Worm (Caenorhabditis elegans) whole organism, L4 larva: Measurements from ENCODE around the gene mmcm-1.

Source experiments
- D1046.2 ChIP-seq: fragments of 200-800 bp; sonication (Bioruptor generic); IDR thresholded peaks from 2 replicates; pipeline ENCODE4 v1.3.6; 2022; ENCODE audit warnings: missing genetic modification characterization, missing compliant biosample characterization
- F37D6.2 ChIP-seq: sonication (generic microtip); optimal IDR thresholded peaks from 2 replicates; lab custom pipeline; 2016; ENCODE audit warnings: mild to moderate bottlenecking, missing genetic modification characterization, missing compliant biosample characterization
- F49E8.2 ChIP-seq: sonication (generic microtip); optimal IDR thresholded peaks from 2 replicates; lab custom pipeline; 2016; ENCODE audit warnings: missing compliant biosample characterization, mild to moderate bottlenecking, missing genetic modification characterization, borderline replicate concordance
- Y48G9A.11 ChIP-seq: fragments of 200-800 bp; sonication (Bioruptor generic); IDR thresholded peaks from 2 replicates; pipeline ENCODE4 v1.3.6; 2022; ENCODE audit warnings: missing genetic modification reagents, missing genetic modification characterization, missing compliant biosample characterization
- Y5F2A.4 ChIP-seq: fragments of 200-800 bp; sonication (Bioruptor generic); optimal IDR thresholded peaks from 2 replicates; lab custom pipeline; 2018; ENCODE audit warnings: mild to moderate bottlenecking, missing genetic modification characterization, missing compliant biosample characterization
- ZK546.5 ChIP-seq, 2 experiments: sonication (generic microtip); optimal IDR thresholded peaks; 2 replicates each; lab custom pipeline; 2017; ENCODE audit warnings: missing biosample characterization in 2 of 2, missing genetic modification characterization in 2 of 2
- aha-1 ChIP-seq: fragments of 150-350 bp; peaks from one replicate; lab custom pipeline; 2014; ENCODE audit warnings: missing biosample characterization, missing genetic modification characterization
- ama-1 ChIP-seq: fragments of 150-350 bp; optimal IDR thresholded peaks from 2 replicates; lab custom pipeline; 2014; ENCODE audit warnings: inconsistent platforms, mixed read lengths
- ceh-32 ChIP-seq: sonication (generic microtip); optimal IDR thresholded peaks from 2 replicates; lab custom pipeline; 2016; ENCODE audit warnings: mild to moderate bottlenecking, missing genetic modification characterization, missing compliant biosample characterization; ENCODE audit not compliant: poor library complexity
- ces-1 ChIP-seq: fragments of 150-350 bp; sonication (generic microtip); optimal IDR thresholded peaks from 4 replicates; lab custom pipeline; 2014; ENCODE audit warnings: missing biosample characterization, missing genetic modification reagents, missing genetic modification characterization
- daf-12 ChIP-seq: fragments of 150-350 bp; optimal IDR thresholded peaks from 2 replicates; lab custom pipeline; 2014; ENCODE audit warnings: missing biosample characterization, missing genetic modification reagents, missing genetic modification characterization
- daf-16 ChIP-seq, 3 experiments: sonication (generic microtip); optimal IDR thresholded peaks; 2 replicates each; lab custom pipeline; 2016 to 2017; ENCODE audit warnings: missing genetic modification characterization in 3 of 3, missing genetic modification reagents in 3 of 3, mild to moderate bottlenecking in 2 of 3, missing compliant biosample characterization in 2 of 3, missing biosample characterization in 1 of 3, moderate library complexity in 1 of 3
- daf-19 ChIP-seq: fragments of 200-800 bp; sonication (Bioruptor generic); conservative IDR thresholded peaks from 2 replicates; pipeline ENCODE4 v1.3.6; 2022; ENCODE audit warnings: missing genetic modification characterization, missing compliant biosample characterization
- dmd-8 ChIP-seq: fragments of 200-800 bp; sonication (Bioruptor generic); IDR thresholded peaks from 2 replicates; pipeline ENCODE4 v1.3.6; 2022; ENCODE audit warnings: missing genetic modification characterization, missing compliant biosample characterization
- dmd-9 ChIP-seq: fragments of 200-800 bp; sonication (Bioruptor generic); IDR thresholded peaks from 2 replicates; pipeline ENCODE4 v1.3.6; 2022; ENCODE audit warnings: missing genetic modification reagents, missing genetic modification characterization, missing compliant biosample characterization
- dpl-1 ChIP-seq: fragments of 150-350 bp; optimal IDR thresholded peaks from 2 replicates; lab custom pipeline; 2014; ENCODE audit warnings: missing biosample characterization, missing genetic modification reagents, missing genetic modification characterization
- duxl-1 ChIP-seq: sonication (generic microtip); optimal IDR thresholded peaks from 2 replicates; lab custom pipeline; 2016; ENCODE audit warnings: mild to moderate bottlenecking, missing genetic modification characterization, moderate library complexity, missing compliant biosample characterization; ENCODE audit not compliant: poor library complexity
- dve-1 ChIP-seq: sonication (generic microtip); optimal IDR thresholded peaks from 2 replicates; lab custom pipeline; 2017; ENCODE audit warnings: antibody characterized with exemption, mild to moderate bottlenecking, missing genetic modification characterization, missing compliant biosample characterization; ENCODE audit not compliant: insufficient read depth
- fos-1 ChIP-seq: fragments of 150-350 bp; optimal IDR thresholded peaks from 2 replicates; lab custom pipeline; 2014; ENCODE audit warnings: missing biosample characterization, missing genetic modification characterization
- gei-8 ChIP-seq: fragments of 200-800 bp; sonication (Bioruptor generic); optimal IDR thresholded peaks from 2 replicates; lab custom pipeline; 2018; ENCODE audit warnings: mild to moderate bottlenecking, missing genetic modification characterization, missing compliant biosample characterization
- hmg-1.1 ChIP-seq: fragments of 200-800 bp; sonication (Bioruptor generic); IDR thresholded peaks from 2 replicates; pipeline ENCODE4 v1.3.6; 2022; ENCODE audit warnings: missing genetic modification reagents, missing genetic modification characterization, missing compliant biosample characterization
- jun-1 ChIP-seq: fragments of 150-350 bp; optimal IDR thresholded peaks from 2 replicates; lab custom pipeline; 2014; ENCODE audit warnings: missing biosample characterization, missing genetic modification reagents, missing genetic modification characterization
- lim-7 ChIP-seq: fragments of 200-800 bp; sonication (Bioruptor generic); IDR thresholded peaks from 2 replicates; pipeline ENCODE4 v1.3.6; 2022; ENCODE audit warnings: missing genetic modification characterization, missing compliant biosample characterization
- lin-1 ChIP-seq: fragments of 200-800 bp; sonication (Bioruptor generic); IDR thresholded peaks from 2 replicates; pipeline ENCODE4 v1.3.6; 2022; ENCODE audit warnings: missing genetic modification reagents, missing genetic modification characterization, missing compliant biosample characterization
- lin-29 ChIP-seq: fragments of 200-800 bp; sonication (Bioruptor generic); IDR thresholded peaks from 2 replicates; pipeline ENCODE4 v1.3.6; 2022; ENCODE audit warnings: missing genetic modification reagents, missing genetic modification characterization, missing compliant biosample characterization
- lir-3 ChIP-seq: sonication (generic microtip); optimal IDR thresholded peaks from 2 replicates; lab custom pipeline; 2016; ENCODE audit warnings: mild to moderate bottlenecking, missing genetic modification characterization, missing compliant biosample characterization
- lsy-2 ChIP-seq, 2 experiments: fragments of 150-350 bp in 1 of 2; sonication (generic microtip) in 1 of 2; optimal IDR thresholded peaks; 2 replicates each; lab custom pipeline; 2014 to 2017; ENCODE audit warnings: missing biosample characterization in 2 of 2, missing genetic modification characterization in 2 of 2
- mdl-1 ChIP-seq, 2 experiments: fragments of 150-350 bp in 1 of 2; sonication (generic microtip) in 1 of 2; optimal IDR thresholded peaks; 2 replicates each; lab custom pipeline; 2014 to 2017; ENCODE audit warnings: missing biosample characterization in 2 of 2, missing genetic modification characterization in 2 of 2
- mep-1 ChIP-seq: fragments of 150-350 bp; sonication (generic microtip); optimal IDR thresholded peaks from 3 replicates; lab custom pipeline; 2014; ENCODE audit warnings: missing biosample characterization, missing genetic modification characterization
- mes-2 ChIP-seq: sonication (generic microtip); optimal IDR thresholded peaks from 2 replicates; lab custom pipeline; 2016; ENCODE audit warnings: missing genotype, mild to moderate bottlenecking, missing genetic modification characterization, missing compliant biosample characterization; ENCODE audit not compliant: poor library complexity, severe bottlenecking
- nhr-102 ChIP-seq: sonication (generic microtip); optimal IDR thresholded peaks from 2 replicates; lab custom pipeline; 2016; ENCODE audit warnings: mild to moderate bottlenecking, missing genetic modification characterization, moderate library complexity, missing compliant biosample characterization
- nhr-111 ChIP-seq: fragments of 200-800 bp; sonication (Bioruptor generic); optimal IDR thresholded peaks from 2 replicates; lab custom pipeline; 2018; ENCODE audit warnings: mild to moderate bottlenecking, missing genetic modification characterization, missing compliant biosample characterization
- nhr-237 ChIP-seq: sonication (generic microtip); optimal IDR thresholded peaks from 2 replicates; lab custom pipeline; 2017; ENCODE audit warnings: missing biosample characterization, missing genetic modification characterization
- nhr-25 ChIP-seq: sonication (generic microtip); optimal IDR thresholded peaks from 2 replicates; lab custom pipeline; 2017; ENCODE audit warnings: missing genetic modification characterization, mild to moderate bottlenecking, missing compliant biosample characterization, antibody characterized with exemption, moderate library complexity, borderline replicate concordance; ENCODE audit not compliant: insufficient read depth
- nhr-28 ChIP-seq: fragments of 150-350 bp; optimal IDR thresholded peaks from 2 replicates; lab custom pipeline; 2014; ENCODE audit warnings: missing biosample characterization, missing genetic modification characterization
- pqm-1 ChIP-seq: sonication (generic microtip); optimal IDR thresholded peaks from 2 replicates; lab custom pipeline; 2017; ENCODE audit warnings: missing biosample characterization, missing genetic modification characterization
- rbr-2 ChIP-seq: sonication (generic microtip); optimal IDR thresholded peaks from 2 replicates; lab custom pipeline; 2016; ENCODE audit warnings: missing genotype, missing genetic modification characterization, missing compliant biosample characterization
- sdz-12 ChIP-seq: fragments of 200-800 bp; sonication (Bioruptor generic); optimal IDR thresholded peaks from 2 replicates; lab custom pipeline; 2018; ENCODE audit warnings: mild to moderate bottlenecking, missing genetic modification characterization, missing compliant biosample characterization
- spr-1 ChIP-seq: sonication (generic microtip); optimal IDR thresholded peaks from 2 replicates; lab custom pipeline; 2016; ENCODE audit warnings: mild to moderate bottlenecking, missing genetic modification characterization, missing compliant biosample characterization
- spr-3 ChIP-seq: fragments of 200-800 bp; sonication (Bioruptor generic); optimal IDR thresholded peaks from 2 replicates; lab custom pipeline; 2018; ENCODE audit warnings: mild to moderate bottlenecking, missing genetic modification characterization, missing compliant biosample characterization
- unc-130 ChIP-seq: sonication (generic microtip); optimal IDR thresholded peaks from 2 replicates; lab custom pipeline; 2016; ENCODE audit warnings: missing genetic modification reagents, missing genetic modification characterization, missing compliant biosample characterization
- unc-39 ChIP-seq: sonication (generic microtip); optimal IDR thresholded peaks from 2 replicates; lab custom pipeline; 2017; ENCODE audit warnings: missing biosample characterization, missing genetic modification characterization
- unc-62 ChIP-seq, 3 experiments: fragments of 150-350 bp in 1 of 3; sonication (generic microtip); optimal IDR thresholded peaks in 2 of 3; peaks in 1 of 3; 1 replicate in 1 of 3; 2 replicates in 2 of 3; lab custom pipeline; 2014 to 2017; ENCODE audit warnings: missing biosample characterization in 3 of 3, missing genetic modification characterization in 3 of 3, missing genetic modification reagents in 3 of 3, missing genotype in 1 of 3
- zag-1 ChIP-seq: fragments of 150-350 bp; optimal IDR thresholded peaks from 2 replicates; lab custom pipeline; 2014; ENCODE audit warnings: missing biosample characterization, missing genetic modification characterization
- zfp-3 ChIP-seq: fragments of 200-800 bp; sonication (Bioruptor generic); conservative IDR thresholded peaks from 2 replicates; pipeline ENCODE4 v1.3.6; 2022; ENCODE audit warnings: missing genetic modification reagents, missing genetic modification characterization, missing compliant biosample characterization
- zip-11 ChIP-seq: fragments of 200-800 bp; sonication (Bioruptor generic); IDR thresholded peaks from 2 replicates; pipeline ENCODE4 v1.3.6; 2022; ENCODE audit warnings: missing genetic modification characterization, missing compliant biosample characterization
- zip-2 ChIP-seq: fragments of 150-350 bp; optimal IDR thresholded peaks from 2 replicates; lab custom pipeline; 2014; ENCODE audit warnings: missing biosample characterization, missing genetic modification characterization

The mmcm-1 gene

ce11 chrIII:3867378-3867904 is 40.0 kb downstream of the mmcm-1 start, which contains the start of gene rpl-3 (continued):
- TF ChIP-seq D1046.2 (GFP tag; lab: Robert Waterston, UW) (peak; percentile 99), jun-1 (tag; lab: Kevin White, UChicago) (peak; percentile 99), nhr-102 (peak; percentile 100), F49E8.2 (peak; percentile 98), ceh-32 (tag; lab: Kevin White, UChicago) (peak; percentile 94), duxl-1 (tag; lab: Kevin White, UChicago) (peak; percentile 98), lin-29 (GFP tag; lab: Robert Waterston, UW) (peak; percentile 100), daf-19 (GFP tag; lab: Robert Waterston, UW) (peak; percentile 100), rbr-2 (peak; percentile 100), lir-3 (tag; lab: Kevin White, UChicago) (peak; percentile 93), sdz-12 (GFP tag; lab: Kevin White, UChicago) (peak; percentile 100), unc-62 (GFP tag; optimal IDR thresholded peaks at IDR 0.05 in 1 of 2; lab: Kevin White, UChicago) (peak; percentile 71 to 100), unc-62 (tag; optimal IDR thresholded peaks at IDR 0.05; lab: Kevin White, UChicago) (peak; percentile 98), nhr-237 (tag; lab: Kevin White, UChicago) (peak; percentile 96), dpl-1 (GFP tag; lab: Kevin White, UChicago) (peak; percentile 100), zag-1 (tag; lab: Kevin White, UChicago) (peak; percentile 96), Y48G9A.11 (peak; percentile 98), dmd-9 (GFP tag; lab: Robert Waterston, UW) (peak; percentile 99), zip-2 (tag; lab: Kevin White, UChicago) (peak; percentile 97), ZK546.5 (tag; optimal IDR thresholded peaks at IDR 0.05; lab: Kevin White, UChicago) (peak in 1 of 2 experiments; percentile 93), unc-39 (tag; lab: Kevin White, UChicago) (peak; percentile 60), nhr-28 (peak; percentile 100), ama-1 (lab: Kevin White, UChicago) (peak; percentile 88), spr-3 (peak; percentile 100), Y5F2A.4 (GFP tag; lab: Kevin White, UChicago) (peak; percentile 98), fos-1 (tag; lab: Kevin White, UChicago) (peak; percentile 99), mdl-1 (tag; optimal IDR thresholded peaks at IDR 0.05; lab: Kevin White, UChicago) (peak; percentile 82 to 98), daf-12 (no peak), lin-1 (GFP tag; lab: Robert Waterston, UW) (peak; percentile 99)

DNA sequence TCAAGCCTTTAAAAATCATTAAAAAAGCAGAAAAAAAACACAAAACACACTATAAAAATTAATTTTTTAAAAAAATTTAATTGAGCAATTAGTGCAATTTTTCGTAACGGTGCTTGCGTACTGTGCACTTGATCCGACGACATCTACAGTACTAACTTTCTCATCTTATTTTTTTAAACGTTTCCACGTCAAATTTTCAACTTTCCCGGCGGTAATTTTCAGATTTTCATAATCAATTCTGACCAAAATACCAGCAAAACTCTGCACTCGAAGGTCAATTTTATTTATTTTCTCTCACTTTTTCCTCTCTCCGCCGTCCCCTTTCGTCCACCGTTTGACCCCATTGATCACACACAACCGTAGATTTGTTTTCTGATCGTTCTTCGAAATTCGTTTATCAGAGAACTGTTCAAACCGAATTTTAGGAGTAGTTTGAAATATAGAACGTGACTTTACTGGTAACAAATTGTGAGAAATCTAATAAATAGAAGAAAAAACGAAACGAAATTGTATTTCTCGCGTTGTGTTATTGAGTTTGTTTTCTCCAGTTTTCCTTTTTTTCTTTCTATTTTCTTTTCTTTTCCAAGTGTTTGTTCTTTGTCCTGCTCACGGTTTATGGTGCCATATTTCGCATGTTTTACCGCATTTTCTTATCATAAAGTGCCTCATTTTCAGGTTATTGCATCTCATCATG is 43.5 kb downstream of the mmcm-1 start, which contains the start of gene acs-19:
Gene acs-19, plus strand, starts transcription at position 676 of the 694 bp plus-strand sequence.
- TF ChIP-seq lsy-2 (tag; optimal IDR thresholded peaks at IDR 0.05; lab: Kevin White, UChicago) = peak in 1 of 2 experiments; percentile 34
- no peak for TF ChIP-seq unc-130 (GFP tag; lab: Kevin White, UChicago)
- TF ChIP-seq fos-1 (tag; lab: Kevin White, UChicago) = no peak
- TF ChIP-seq rbr-2 = peak; percentile 9
- no peak for TF ChIP-seq daf-16 (GFP tag; optimal IDR thresholded peaks at IDR 0.05; lab: Kevin White, UChicago)
- TF ChIP-seq daf-16 (tag; optimal IDR thresholded peaks at IDR 0.05; lab: Kevin White, UChicago) = peak; percentile 4
- TF ChIP-seq Y48G9A.11 = 0 out of 2 replicates have a peak, but pooled peaks have one; percentile 25
- TF ChIP-seq nhr-25 (tag; lab: Kevin White, UChicago) = no peak
- TF ChIP-seq nhr-111 (GFP tag; lab: Kevin White, UChicago) = no peak
- peak; percentile 87 for TF ChIP-seq ces-1 (GFP tag; lab: Kevin White, UChicago)
- no peak for TF ChIP-seq hmg-1.1 (GFP tag; lab: Robert Waterston, UW)
- TF ChIP-seq ama-1 (lab: Kevin White, UChicago) = no peak
- TF ChIP-seq F37D6.2 = no peak
- TF ChIP-seq pqm-1 (tag; lab: Kevin White, UChicago) = no peak
- TF ChIP-seq spr-1 (tag; lab: Kevin White, UChicago) = no peak
- TF ChIP-seq nhr-102 = no peak
- TF ChIP-seq gei-8 = peak; percentile 7
- peak; percentile 29 for TF ChIP-seq mep-1 (tag; lab: Kevin White, UChicago)
- TF ChIP-seq lim-7 (GFP tag; lab: Robert Waterston, UW) = no peak
- peak; percentile 95 for TF ChIP-seq aha-1 (tag; lab: Kevin White, UChicago)
- TF ChIP-seq dmd-8 (GFP tag; lab: Robert Waterston, UW) = no peak
- no peak for TF ChIP-seq zip-11 (GFP tag; lab: Robert Waterston, UW)
- TF ChIP-seq dve-1 (tag; lab: Kevin White, UChicago) = peak; percentile 25
- TF ChIP-seq zfp-3 (GFP tag; lab: Robert Waterston, UW) = 0 out of 2 replicates have a peak, but pooled peaks have one; percentile 19
- no peak for TF ChIP-seq mes-2
